Worm (Caenorhabditis elegans) whole organism, L4 larva: ENCODE results near the gene plp-1.

Experiments used
- nhr-48 ChIP-seq: sonication (generic microtip); optimal IDR thresholded peaks from 2 replicates; lab custom pipeline; 2016; ENCODE audit warnings: mild to moderate bottlenecking, missing genetic modification characterization, missing compliant biosample characterization
- tag-97 ChIP-seq: fragments of 200-800 bp; sonication (Bioruptor generic); IDR thresholded peaks from 2 replicates; pipeline ENCODE4 v1.3.6; 2022; ENCODE audit warnings: missing genetic modification characterization, missing compliant biosample characterization

DNA sequence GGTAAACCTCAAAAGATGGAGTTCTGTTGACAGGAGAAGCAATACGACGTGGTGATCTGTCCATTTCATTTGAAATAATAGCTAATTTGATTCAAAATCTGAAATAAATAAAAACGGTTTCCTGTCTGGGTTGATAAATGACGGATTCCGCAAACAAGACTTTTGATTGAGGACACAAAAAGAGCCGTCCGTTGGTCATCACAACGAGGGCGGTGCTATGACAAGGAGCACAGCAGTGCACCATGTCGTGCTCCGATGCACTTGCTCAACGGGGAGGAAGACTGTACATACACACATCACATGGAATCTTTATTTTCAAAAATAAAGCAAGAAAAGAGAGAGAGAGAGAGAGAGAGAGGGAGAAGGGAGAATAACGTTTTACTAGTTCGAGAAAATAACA lies 8.6 kb downstream of the plp-1 start, which contains the start of gene nep-16:
- TF ChIP-seq tag-97 (no peak), nhr-48 (tag; lab: Kevin White, UChicago) (no peak)
